Fruit fly (Drosophila melanogaster) whole organism, embryonic: ENCODE measurements around the gene dec.
A peak's percentile ranks its signal among the peaks of the same experiment; 100 is the strongest.

Experiments used
- Blimp-1 ChIP-seq: fragments of 200-800 bp; sonication (Bioruptor generic); optimal IDR thresholded peaks from 3 replicates; lab custom pipeline; 2018; ENCODE audit warnings: missing biosample characterization, missing genetic modification characterization, mild to moderate bottlenecking, moderate library complexity, missing genetic modification reagents
- CG10274 ChIP-seq: fragments of 200-800 bp; sonication (Bioruptor generic); optimal IDR thresholded peaks from 3 replicates; lab custom pipeline; 2017; ENCODE audit warnings: missing biosample characterization, mild to moderate bottlenecking, missing genetic modification characterization
- CG12071 ChIP-seq: fragments of 200-800 bp; sonication (Bioruptor generic); optimal IDR thresholded peaks from 3 replicates; lab custom pipeline; 2018; ENCODE audit warnings: missing biosample characterization, mild to moderate bottlenecking, missing genetic modification characterization
- CG14965 ChIP-seq: fragments of 200-800 bp; sonication (Bioruptor generic); optimal IDR thresholded peaks from 2 replicates; lab custom pipeline; 2016; ENCODE audit warnings: missing biosample characterization, missing genetic modification characterization, borderline replicate concordance
- CG17328 ChIP-seq: fragments of 200-800 bp; sonication (Bioruptor generic); IDR thresholded peaks from 2 replicates; pipeline ENCODE4 v1.3.6; 2022; ENCODE audit warnings: missing biosample characterization, missing genetic modification characterization
- CG18011 ChIP-seq: fragments of 200-800 bp; sonication (Bioruptor generic); optimal IDR thresholded peaks from 2 replicates; lab custom pipeline; 2017; ENCODE audit warnings: missing biosample characterization, missing genetic modification characterization, mild to moderate bottlenecking, moderate library complexity, missing genotype
- CG2202 ChIP-seq: fragments of 200-800 bp; sonication (Bioruptor generic); optimal IDR thresholded peaks from 2 replicates; lab custom pipeline; 2018; ENCODE audit warnings: missing biosample characterization, mild to moderate bottlenecking, missing genetic modification characterization
- CG32767 ChIP-seq: fragments of 200-800 bp; sonication (Bioruptor generic); IDR thresholded peaks from 2 replicates; pipeline ENCODE4 v1.3.6; 2022; ENCODE audit warnings: missing biosample characterization, missing genetic modification characterization
- CG43689 ChIP-seq: fragments of 200-800 bp; sonication (Bioruptor generic); IDR thresholded peaks from 2 replicates; pipeline ENCODE4 v1.3.6; 2022; ENCODE audit warnings: missing biosample characterization, missing genetic modification characterization
- CG7556 ChIP-seq: fragments of 200-800 bp; sonication (Bioruptor generic); optimal IDR thresholded peaks from 2 replicates; lab custom pipeline; 2017; ENCODE audit warnings: missing biosample characterization, mild to moderate bottlenecking, missing genetic modification characterization
- CG8281 ChIP-seq: fragments of 200-800 bp; sonication (Bioruptor generic); optimal IDR thresholded peaks from 2 replicates; lab custom pipeline; 2018; ENCODE audit warnings: missing biosample characterization, mild to moderate bottlenecking, missing genetic modification characterization, moderate library complexity
- CG9215 ChIP-seq: fragments of 200-800 bp; sonication (Bioruptor generic); IDR thresholded peaks from 2 replicates; pipeline ENCODE4 v1.3.6; 2022; ENCODE audit warnings: missing biosample characterization, missing genetic modification characterization
- CG9609 ChIP-seq: fragments of 200-800 bp; sonication (Bioruptor generic); optimal IDR thresholded peaks from 3 replicates; lab custom pipeline; 2016; ENCODE audit warnings: missing biosample characterization, missing genetic modification characterization
- CG9727 ChIP-seq: fragments of 200-800 bp; sonication (Bioruptor generic); optimal IDR thresholded peaks from 3 replicates; lab custom pipeline; 2017; ENCODE audit warnings: missing biosample characterization, mild to moderate bottlenecking, missing genetic modification characterization
- CG9797 ChIP-seq: fragments of 200-800 bp; sonication (Bioruptor generic); optimal IDR thresholded peaks from 3 replicates; lab custom pipeline; 2018; ENCODE audit warnings: missing biosample characterization, mild to moderate bottlenecking, missing genetic modification characterization
- CTCF ChIP-seq: fragments of 200-800 bp; sonication (Bioruptor generic); optimal IDR thresholded peaks from 2 replicates; lab custom pipeline; 2017; ENCODE audit warnings: missing biosample characterization, mild to moderate bottlenecking, missing genetic modification characterization, moderate library complexity
- Dp ChIP-seq: fragments of 200-800 bp; sonication (Bioruptor generic); optimal IDR thresholded peaks from 2 replicates; lab custom pipeline; 2018; ENCODE audit warnings: missing biosample characterization, mild to moderate bottlenecking, missing genetic modification characterization, moderate library complexity
- Hmr ChIP-seq: fragments of 200-800 bp; sonication (Bioruptor generic); optimal IDR thresholded peaks from 3 replicates; lab custom pipeline; 2017; ENCODE audit warnings: mild to moderate bottlenecking, missing biosample characterization, missing genetic modification reagents, missing genetic modification characterization
- Lim3 ChIP-seq: fragments of 200-800 bp; sonication (Bioruptor generic); IDR thresholded peaks from 2 replicates; pipeline ENCODE4 v1.3.6; 2022; ENCODE audit warnings: missing biosample characterization, missing genetic modification characterization
- Neu2 ChIP-seq: fragments of 200-800 bp; sonication (Bioruptor generic); optimal IDR thresholded peaks from 3 replicates; lab custom pipeline; 2016; ENCODE audit warnings: missing biosample characterization, missing genetic modification characterization, borderline replicate concordance
- Oaz ChIP-seq: fragments of 200-800 bp; sonication (Bioruptor generic); IDR thresholded peaks from 2 replicates; pipeline ENCODE4 v1.3.6; 2022; ENCODE audit warnings: missing biosample characterization, missing genetic modification characterization
- PHDP ChIP-seq: fragments of 200-800 bp; sonication (Bioruptor generic); optimal IDR thresholded peaks from 3 replicates; lab custom pipeline; 2018; ENCODE audit warnings: missing biosample characterization, mild to moderate bottlenecking, missing genetic modification characterization, moderate library complexity
- Ravus ChIP-seq: fragments of 200-800 bp; sonication (Bioruptor generic); IDR thresholded peaks from 2 replicates; pipeline ENCODE4 v1.3.6; 2022; ENCODE audit warnings: missing biosample characterization, missing genetic modification characterization
- TFAM ChIP-seq: fragments of 200-800 bp; sonication (Bioruptor generic); optimal IDR thresholded peaks from 2 replicates; lab custom pipeline; 2017; ENCODE audit warnings: missing biosample characterization, missing genetic modification characterization, inconsistent platforms
- Usf ChIP-seq: fragments of 200-800 bp; sonication (Bioruptor generic); optimal IDR thresholded peaks from 2 replicates; lab custom pipeline; 2017; ENCODE audit warnings: missing genotype, missing biosample characterization, missing genetic modification characterization
- Xrp1 ChIP-seq: fragments of 200-800 bp; sonication (Bioruptor generic); IDR thresholded peaks from 2 replicates; pipeline ENCODE4 v1.3.6; 2022; ENCODE audit warnings: missing biosample characterization, missing genetic modification characterization
- ac ChIP-seq: fragments of 200-800 bp; sonication (Bioruptor generic); optimal IDR thresholded peaks from 3 replicates; lab custom pipeline; 2017; ENCODE audit warnings: missing biosample characterization, mild to moderate bottlenecking, missing genetic modification characterization
- amos ChIP-seq: fragments of 200-800 bp; sonication (Bioruptor generic); IDR thresholded peaks from 2 replicates; pipeline ENCODE4 v1.3.6; 2022; ENCODE audit warnings: missing biosample characterization, missing genetic modification characterization; ENCODE audit not compliant: partially characterized antibody
- ase ChIP-seq: fragments of 200-800 bp; sonication (Bioruptor generic); IDR thresholded peaks from 3 replicates; pipeline ENCODE4 v1.3.6; 2022; ENCODE audit warnings: missing biosample characterization, missing genetic modification characterization
- bbx ChIP-seq: fragments of 200-800 bp; sonication (Bioruptor generic); IDR thresholded peaks from 2 replicates; pipeline ENCODE4 v1.3.6; 2022; ENCODE audit warnings: missing biosample characterization, missing genetic modification characterization; ENCODE audit not compliant: partially characterized antibody
- crp ChIP-seq, 2 experiments: fragments of 200-800 bp; sonication (Bioruptor generic); optimal IDR thresholded peaks; 2 replicates in 1 of 2; 3 replicates in 1 of 2; lab custom pipeline; 2017; ENCODE audit warnings: missing biosample characterization in 2 of 2, missing genetic modification characterization in 2 of 2, mild to moderate bottlenecking in 1 of 2, moderate library complexity in 1 of 2
- dan ChIP-seq: fragments of 200-800 bp; sonication (Bioruptor generic); IDR thresholded peaks from 2 replicates; pipeline ENCODE4 v1.3.6; 2022; ENCODE audit warnings: missing biosample characterization, missing genetic modification characterization
- dati ChIP-seq: fragments of 200-800 bp; sonication (Bioruptor generic); IDR thresholded peaks from 2 replicates; pipeline ENCODE4 v1.3.6; 2022; ENCODE audit warnings: missing biosample characterization, missing genetic modification characterization
- dm ChIP-seq: fragments of 200-800 bp; sonication (Bioruptor generic); optimal IDR thresholded peaks from 3 replicates; lab custom pipeline; 2016; ENCODE audit warnings: missing biosample characterization, missing genetic modification characterization
- esg ChIP-seq: fragments of 200-800 bp; sonication (Bioruptor generic); conservative IDR thresholded peaks from 2 replicates; pipeline ENCODE4 v1.3.6; 2022; ENCODE audit warnings: missing biosample characterization, missing genetic modification characterization
- ewg ChIP-seq: fragments of 200-800 bp; sonication (Bioruptor generic); optimal IDR thresholded peaks from 3 replicates; lab custom pipeline; 2017; ENCODE audit warnings: mild to moderate bottlenecking, missing biosample characterization, missing genetic modification reagents, missing genetic modification characterization
- fd3F ChIP-seq: fragments of 200-800 bp; sonication (Bioruptor generic); optimal IDR thresholded peaks from 2 replicates; lab custom pipeline; 2018; ENCODE audit warnings: missing biosample characterization, mild to moderate bottlenecking, missing genetic modification characterization, moderate library complexity
- gem ChIP-seq: fragments of 200-800 bp; sonication (Bioruptor generic); optimal IDR thresholded peaks from 2 replicates; lab custom pipeline; 2019; ENCODE audit warnings: missing biosample characterization, mild to moderate bottlenecking, missing genetic modification characterization, moderate library complexity
- gfzf ChIP-seq: fragments of 200-800 bp; sonication (Bioruptor generic); optimal IDR thresholded peaks from 2 replicates; lab custom pipeline; 2016; ENCODE audit warnings: missing biosample characterization, mild to moderate bottlenecking, missing genetic modification characterization, moderate library complexity
- insv ChIP-seq, 2 experiments: fragments of 200-800 bp; sonication (Bioruptor generic); optimal IDR thresholded peaks; 3 replicates each; lab custom pipeline; 2016 to 2018; ENCODE audit warnings: missing biosample characterization in 2 of 2, missing genetic modification characterization in 2 of 2
- kni ChIP-seq: fragments of 200-800 bp; sonication (Bioruptor generic); optimal IDR thresholded peaks from 3 replicates; lab custom pipeline; 2017; ENCODE audit warnings: mild to moderate bottlenecking, missing biosample characterization, missing genetic modification reagents, missing genetic modification characterization
- knrl ChIP-seq: fragments of 200-800 bp; sonication (Bioruptor generic); IDR thresholded peaks from 3 replicates; pipeline ENCODE4 v1.3.6; 2022; ENCODE audit warnings: missing biosample characterization, missing genetic modification characterization; ENCODE audit not compliant: partially characterized antibody
- lbe ChIP-seq: fragments of 200-800 bp; sonication (Bioruptor generic); optimal IDR thresholded peaks from 2 replicates; lab custom pipeline; 2016; ENCODE audit warnings: missing biosample characterization, mild to moderate bottlenecking, missing genetic modification characterization
- nmo ChIP-seq: fragments of 200-800 bp; sonication (Bioruptor generic); optimal IDR thresholded peaks from 2 replicates; lab custom pipeline; 2018; ENCODE audit warnings: missing biosample characterization, mild to moderate bottlenecking, missing genetic modification characterization, moderate library complexity
- onecut ChIP-seq: fragments of 200-800 bp; sonication (Bioruptor generic); IDR thresholded peaks from 2 replicates; pipeline ENCODE4 v1.3.6; 2022; ENCODE audit warnings: missing biosample characterization, missing genetic modification characterization
- phol ChIP-seq: fragments of 200-800 bp; sonication (Bioruptor generic); optimal IDR thresholded peaks from 3 replicates; lab custom pipeline; 2018; ENCODE audit warnings: missing biosample characterization, mild to moderate bottlenecking, missing genetic modification characterization, moderate library complexity
- prd ChIP-seq, 3 experiments: fragments of >200 bp in 2 of 3; fragments of 200-800 bp in 1 of 3; sonication (Bioruptor generic) in 1 of 3; optimal IDR thresholded peaks in 2 of 3; IDR thresholded peaks in 1 of 3; 2 replicates in 2 of 3; 3 replicates in 1 of 3; pipeline versions ENCODE4 v1.3.6 to Lab custom; 2017 to 2022; ENCODE audit warnings: missing biosample characterization in 1 of 3, missing genetic modification characterization in 1 of 3
- ro ChIP-seq: fragments of 200-800 bp; sonication (Bioruptor generic); IDR thresholded peaks from 2 replicates; pipeline ENCODE4 v1.3.6; 2022; ENCODE audit warnings: missing biosample characterization, missing genetic modification characterization
- sd ChIP-seq: fragments of 200-800 bp; sonication (Bioruptor generic); optimal IDR thresholded peaks from 3 replicates; lab custom pipeline; 2018; ENCODE audit warnings: missing biosample characterization, mild to moderate bottlenecking, missing genetic modification characterization, moderate library complexity
- unc-4 ChIP-seq: fragments of 200-800 bp; sonication (Bioruptor generic); IDR thresholded peaks from 2 replicates; pipeline ENCODE4 v1.3.6; 2022; ENCODE audit warnings: missing biosample characterization, missing genetic modification characterization; ENCODE audit not compliant: partially characterized antibody
- unpg ChIP-seq: fragments of 200-800 bp; sonication (Bioruptor generic); optimal IDR thresholded peaks from 3 replicates; lab custom pipeline; 2018; ENCODE audit warnings: missing biosample characterization, mild to moderate bottlenecking, missing genetic modification characterization, moderate library complexity

The dec gene

DNA sequence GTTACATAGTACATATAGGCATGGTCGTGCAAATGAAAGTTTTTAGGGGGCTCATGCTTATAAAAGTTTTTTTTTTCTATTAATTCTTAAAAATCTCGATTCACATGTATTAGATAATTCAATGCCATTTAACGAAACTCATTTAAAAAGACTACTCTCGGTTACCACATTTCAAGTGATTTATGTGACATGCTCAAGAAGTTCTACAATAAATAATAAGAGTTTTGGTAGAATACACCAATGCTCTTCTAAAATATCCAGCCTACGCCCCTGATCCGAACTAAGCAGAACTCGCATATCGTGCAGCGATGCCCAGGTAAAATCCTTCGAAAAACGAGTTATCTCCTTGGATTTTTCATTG is 19.5 kb upstream of the dec start (continued):
- TF ChIP-seq gfzf (GFP tag; lab: Kevin White, UChicago), result no peak
- no peak for TF ChIP-seq lbe (GFP tag; lab: Kevin White, UChicago)
- TF ChIP-seq ase (GFP tag; lab: Robert Waterston, UW), result no peak
- no peak for TF ChIP-seq Ravus
- TF ChIP-seq crp (GFP tag; optimal IDR thresholded peaks at IDR 0.05; lab: Kevin White, UChicago), result no peak
- no peak for TF ChIP-seq CG8281
- TF ChIP-seq CG32767 (GFP tag; lab: Robert Waterston, UW), result no peak
- TF ChIP-seq fd3F, result no peak
- no peak for TF ChIP-seq PHDP (tag; lab: Kevin White, UChicago)
- no peak for TF ChIP-seq Neu2
- TF ChIP-seq phol (tag; lab: Kevin White, UChicago), result peak; percentile 23
- no peak for TF ChIP-seq CG2202 (tag; lab: Kevin White, UChicago)
- TF ChIP-seq ro, result no peak
- TF ChIP-seq sd (tag; lab: Kevin White, UChicago), result no peak
- TF ChIP-seq CTCF (GFP tag; lab: Kevin White, UChicago), result no peak
- TF ChIP-seq Usf (GFP tag; lab: Kevin White, UChicago), result no peak
- no peak for TF ChIP-seq ewg (GFP tag; lab: Kevin White, UChicago)
- TF ChIP-seq CG18011 (GFP tag; lab: Kevin White, UChicago), result no peak
- TF ChIP-seq unpg, result peak; percentile 13
- TF ChIP-seq knrl, result no peak
- TF ChIP-seq CG12071 (GFP tag; lab: Kevin White, UChicago), result no peak
- TF ChIP-seq Dp (GFP tag; lab: Kevin White, UChicago), result no peak
- no peak for TF ChIP-seq Hmr (GFP tag; lab: Kevin White, UChicago)
- TF ChIP-seq CG7556, result no peak
- TF ChIP-seq insv (GFP tag; optimal IDR thresholded peaks at IDR 0.05; lab: Kevin White, UChicago), result peak in 1 of 2 experiments; percentile 26
- no peak for TF ChIP-seq CG17328
- no peak for TF ChIP-seq CG9797 (GFP tag; lab: Kevin White, UChicago)
- peak; percentile 35 for TF ChIP-seq ac (GFP tag; lab: Kevin White, UChicago)
- TF ChIP-seq amos (GFP tag; lab: Robert Waterston, UW), result no peak
- no peak for TF ChIP-seq dm (GFP tag; lab: Kevin White, UChicago)
- TF ChIP-seq Blimp-1, result no peak
- no peak for TF ChIP-seq dati (GFP tag; lab: Robert Waterston, UW)
- TF ChIP-seq CG10274, result no peak
- peak; percentile 59 for TF ChIP-seq gem (tag; lab: Kevin White, UChicago)
- no peak for TF ChIP-seq CG9215
- no peak for TF ChIP-seq CG43689 (GFP tag; lab: Robert Waterston, UW)
- no peak for TF ChIP-seq TFAM (GFP tag; lab: Kevin White, UChicago)
- no peak for TF ChIP-seq Lim3 (GFP tag; lab: Robert Waterston, UW)
- TF ChIP-seq CG14965 (GFP tag; lab: Kevin White, UChicago), result no peak
- peak; percentile 42; the same call in 1 of the 2 replicates for TF ChIP-seq Xrp1 (GFP tag; lab: Robert Waterston, UW)
- no peak for TF ChIP-seq Oaz
- peak; percentile 5 for TF ChIP-seq nmo (GFP tag; lab: Kevin White, UChicago)
- TF ChIP-seq onecut (GFP tag; lab: Robert Waterston, UW), result no peak
- TF ChIP-seq kni, result no peak
- peak; percentile 25 for TF ChIP-seq CG9727
- TF ChIP-seq dan (GFP tag; lab: Robert Waterston, UW), result no peak
- no peak for TF ChIP-seq prd (optimal IDR thresholded peaks at IDR 0.05; lab: Kevin White, UChicago)
- peak; percentile 64; the same call in 2 of the 3 replicates for TF ChIP-seq prd (GFP tag; IDR thresholded peaks at IDR 0.05; lab: Robert Waterston, UW)
- no peak for TF ChIP-seq unc-4 (GFP tag; lab: Robert Waterston, UW)
- TF ChIP-seq bbx, result no peak
- no peak for TF ChIP-seq CG9609 (GFP tag; lab: Kevin White, UChicago)
- no peak for TF ChIP-seq esg (GFP tag; lab: Robert Waterston, UW)
